Fruit fly (Drosophila melanogaster): ENCODE results near the gene CG45067.
A peak's percentile ranks its signal among the peaks of the same experiment; 100 is the strongest.

Gene CG45067

dm6 chr3L:3143383-3143962 is 29.2 kb upstream of the CG45067 start, which contains the start of the genes CG11537 and Alg2 (continued):
- TF ChIP-seq CG10431 (GFP tag; optimal IDR thresholded peaks at IDR 0.05) (no peak), BtbVII (GFP tag; optimal IDR thresholded peaks at IDR 0.05) (no peak), insv (GFP tag; optimal IDR thresholded peaks at IDR 0.05) (peak in 1 of 2 experiments; percentile 6), CG4617 (GFP tag; optimal IDR thresholded peaks at IDR 0.05; ENCODE audit: borderline replicate concordance) (no peak), Sin3A (optimal IDR thresholded peaks at IDR 0.05) (no peak), usp (GFP tag; optimal IDR thresholded peaks at IDR 0.05) (no peak), zen (tag; optimal IDR thresholded peaks at IDR 0.05) (no peak), CTCF (GFP tag; optimal IDR thresholded peaks at IDR 0.05) (no peak), CG17328 (GFP tag; IDR thresholded peaks at IDR 0.05) (no peak), CG13424 (tag; optimal IDR thresholded peaks at IDR 0.05) (peak; percentile 24), so (GFP tag; IDR thresholded peaks at IDR 0.05) (no peak), kah (GFP tag; optimal IDR thresholded peaks at IDR 0.05) (no peak), CG18764 (GFP tag; optimal IDR thresholded peaks at IDR 0.05) (no peak), hb (GFP tag; IDR thresholded peaks at IDR 0.05; ENCODE audit: partially characterized antibody) (no peak), CG2199 (GFP tag; IDR thresholded peaks at IDR 0.05) (no peak), GATAe (GFP tag; conservative IDR thresholded peaks at IDR 0.05) (no peak), Antp (GFP tag; optimal IDR thresholded peaks at IDR 0.05) (no peak), CG12769 (tag; optimal IDR thresholded peaks at IDR 0.05) (no peak), CG12104 (GFP tag; optimal IDR thresholded peaks at IDR 0.05) (no peak), CG3995 (GFP tag; optimal IDR thresholded peaks at IDR 0.05) (no peak), NC2β (GFP tag; optimal IDR thresholded peaks at IDR 0.05) (no peak), Ravus (GFP tag; IDR thresholded peaks at IDR 0.05) (no peak), Ssrp (tag; optimal IDR thresholded peaks at IDR 0.05) (no peak), bcd (GFP tag; optimal IDR thresholded peaks at IDR 0.05) (peak; percentile 15), lbe (GFP tag; optimal IDR thresholded peaks at IDR 0.05) (no peak), CG8290 (GFP tag; optimal IDR thresholded peaks at IDR 0.05) (no peak), CG8290 (tag; optimal IDR thresholded peaks at IDR 0.05) (peak in 1 of 2 experiments; percentile 33), pum (GFP tag; optimal IDR thresholded peaks at IDR 0.05) (no peak), onecut (GFP tag; IDR thresholded peaks at IDR 0.05) (no peak), CG11085 (GFP tag; IDR thresholded peaks at IDR 0.05) (no peak), CG18619 (GFP tag; optimal IDR thresholded peaks at IDR 0.05) (no peak), CG6813 (GFP tag; optimal IDR thresholded peaks at IDR 0.05) (no peak), CG10267 (tag; optimal IDR thresholded peaks at IDR 0.05) (peak; percentile 44), MTF-1 (GFP tag; optimal IDR thresholded peaks at IDR 0.05; ENCODE audit: borderline replicate concordance) (no peak), ewg (GFP tag; optimal IDR thresholded peaks at IDR 0.05) (no peak), CG1603 (tag; optimal IDR thresholded peaks at IDR 0.05) (peak; percentile 28), CG2875 (GFP tag; optimal IDR thresholded peaks at IDR 0.05) (no peak), Asciz (GFP tag; optimal IDR thresholded peaks at IDR 0.05) (no peak), caup (GFP tag; optimal IDR thresholded peaks at IDR 0.05; ENCODE audit: severe bottlenecking) (peak; percentile 42), Med (GFP tag) (peak; percentile 29), CG11696 (GFP tag; IDR thresholded peaks at IDR 0.05) (no peak), kay (GFP tag; optimal IDR thresholded peaks at IDR 0.05) (no peak), gem (tag; optimal IDR thresholded peaks at IDR 0.05) (peak; percentile 55), CG33213 (GFP tag; optimal IDR thresholded peaks at IDR 0.05) (no peak), CG4282 (GFP tag; optimal IDR thresholded peaks at IDR 0.05) (no peak), Lim3 (GFP tag; IDR thresholded peaks at IDR 0.05) (no peak), pzg (GFP tag; optimal IDR thresholded peaks at IDR 0.05) (peak; percentile 42), CG43689 (GFP tag; IDR thresholded peaks at IDR 0.05) (no peak), Dll (GFP tag; IDR thresholded peaks at IDR 0.05; ENCODE audit: partially characterized antibody) (no peak), CG6765 (GFP tag; optimal IDR thresholded peaks at IDR 0.05) (no peak), Rfx (GFP tag; IDR thresholded peaks at IDR 0.05) (peak; percentile 56), Myb (GFP tag; optimal IDR thresholded peaks at IDR 0.05) (no peak)

Measured in whole organism, embryonic.